Fruit fly (Drosophila melanogaster): ENCODE measurements around the gene RpS21.

Gene RpS21

dm6 chr2L:2904316-2905050 is 48.6 kb downstream of the RpS21 start:
- TF ChIP-seq toe (GFP tag; optimal IDR thresholded peaks at IDR 0.05) (no peak), CG11617 (GFP tag; optimal IDR thresholded peaks at IDR 0.05) (no peak), ovo (GFP tag; optimal IDR thresholded peaks at IDR 0.05) (peak; percentile 11), CG7101 (tag; optimal IDR thresholded peaks at IDR 0.05) (no peak), tj (GFP tag; optimal IDR thresholded peaks at IDR 0.05) (peak; percentile 93)

dm6 chr2L:2905051-2905446 is 49.2 kb downstream of the RpS21 start:
- no peak for TF ChIP-seq CG5204 (GFP tag; optimal IDR thresholded peaks at IDR 0.05)
- TF ChIP-seq tj (GFP tag; optimal IDR thresholded peaks at IDR 0.05) = peak; percentile 69
- TF ChIP-seq CG7101 (tag; optimal IDR thresholded peaks at IDR 0.05) = peak; percentile 65
- TF ChIP-seq CG33017 (tag; optimal IDR thresholded peaks at IDR 0.05) = peak; percentile 42
- no peak for TF ChIP-seq toe (GFP tag; optimal IDR thresholded peaks at IDR 0.05)
- peak; percentile 68 for TF ChIP-seq CG14711 (tag; optimal IDR thresholded peaks at IDR 0.05)
- TF ChIP-seq bab1 (GFP tag; optimal IDR thresholded peaks at IDR 0.05) = peak; percentile 92

- TF ChIP-seq CG5204 (GFP tag; optimal IDR thresholded peaks at IDR 0.05) (no peak), cic (GFP tag; optimal IDR thresholded peaks at IDR 0.05) (peak; percentile 64), Clk (GFP tag; optimal IDR thresholded peaks at IDR 0.05) (no peak), cnc (optimal IDR thresholded peaks at IDR 0.05) (no peak), CG33017 (tag; optimal IDR thresholded peaks at IDR 0.05) (no peak), CG12768 (GFP tag; optimal IDR thresholded peaks at IDR 0.05) (peak; percentile 57), Mnt (GFP tag; optimal IDR thresholded peaks at IDR 0.05) (no peak), CG7045 (GFP tag; optimal IDR thresholded peaks at IDR 0.05) (peak; percentile 26), bab1 (GFP tag; optimal IDR thresholded peaks at IDR 0.05) (no peak), CG7101 (tag; optimal IDR thresholded peaks at IDR 0.05) (peak; percentile 2), pad (GFP tag; optimal IDR thresholded peaks at IDR 0.05) (peak; percentile 24), Crg-1 (GFP tag; optimal IDR thresholded peaks at IDR 0.05) (no peak), CG11617 (GFP tag; optimal IDR thresholded peaks at IDR 0.05) (peak; percentile 23), CG1620 (GFP tag; optimal IDR thresholded peaks at IDR 0.05) (no peak), ovo (GFP tag; optimal IDR thresholded peaks at IDR 0.05) (peak; percentile 28), tj (GFP tag; optimal IDR thresholded peaks at IDR 0.05) (peak; percentile 3), toe (GFP tag; optimal IDR thresholded peaks at IDR 0.05) (no peak), CG14711 (tag; optimal IDR thresholded peaks at IDR 0.05) (no peak), Hr96 (GFP tag; optimal IDR thresholded peaks at IDR 0.05) (no peak), kay (GFP tag; ENCODE audit: borderline replicate concordance) (no peak)
These were observed 50.3 kb downstream of the RpS21 start for dm6 chr2L:2906122-2906521.

All from whole organism, adult.